Worm (Caenorhabditis elegans) whole organism, L4/young adult: ENCODE results near the gene rpac-40.

Source experiments
- dao-5 ChIP-seq: sonication (generic microtip); optimal IDR thresholded peaks from 2 replicates; lab custom pipeline; 2016; ENCODE audit warnings: missing genotype, missing genetic modification characterization, moderate library complexity, missing compliant biosample characterization
- him-1 ChIP-seq: sonication (generic microtip); optimal IDR thresholded peaks from 2 replicates; lab custom pipeline; 2016; ENCODE audit warnings: missing genotype, missing genetic modification reagents, missing genetic modification characterization, missing compliant biosample characterization

ce11 chrV:4151400-4151799 is 47.9 kb upstream of the rpac-40 start:
- TF ChIP-seq him-1 (tag; lab: Kevin White, UChicago) (no peak), dao-5 (tag; lab: Kevin White, UChicago) (no peak)
